Fruit fly (Drosophila melanogaster) Kc167 (cell line): ENCODE data around the gene fray.

Experiments
- Myc ChIP-seq: fragments of >200 bp; optimal IDR thresholded peaks from 2 replicates; lab custom pipeline; 2017; ENCODE audit warnings: missing external identifiers
- Sin3A ChIP-seq: fragments of >200 bp; optimal IDR thresholded peaks from 2 replicates; lab custom pipeline; 2018; ENCODE audit warnings: missing external identifiers
- h ChIP-seq: fragments of >200 bp; optimal IDR thresholded peaks from 3 replicates; lab custom pipeline; 2018; ENCODE audit warnings: missing external identifiers
- insv ChIP-seq: fragments of >200 bp; optimal IDR thresholded peaks from 3 replicates; lab custom pipeline; 2018; ENCODE audit warnings: missing external identifiers
- psq ChIP-seq: fragments of >200 bp; optimal IDR thresholded peaks from 2 replicates; lab custom pipeline; 2017; ENCODE audit warnings: missing external identifiers
- ttk ChIP-seq: sonication (Bioruptor generic); optimal IDR thresholded peaks from 2 replicates; lab custom pipeline; 2017; ENCODE audit warnings: missing external identifiers

The fray gene

DNA sequence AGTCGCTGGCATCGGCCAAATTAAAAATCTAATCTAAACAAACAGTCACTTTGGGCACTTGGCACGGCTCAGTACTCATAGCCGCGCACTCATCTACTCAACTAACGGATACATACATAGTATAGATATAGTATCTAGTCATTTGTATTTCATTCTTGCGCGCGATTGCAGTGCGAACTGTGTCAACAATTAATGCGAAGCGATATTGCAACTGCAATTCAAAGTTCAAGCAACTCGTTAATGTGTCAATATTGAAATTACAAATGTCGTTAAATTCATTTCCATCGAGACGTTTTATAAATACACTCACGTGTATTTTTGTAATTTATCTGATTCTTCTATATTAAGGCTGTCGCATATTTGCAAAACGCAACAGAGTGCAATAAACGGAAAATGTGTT is 9.3 kb downstream of the fray start:
- TF ChIP-seq Sin3A = no peak
- no peak for TF ChIP-seq psq (lab: Kevin White, UChicago)
- TF ChIP-seq ttk = no peak
- no peak for TF ChIP-seq Myc (lab: Kevin White, UChicago)
- no peak for TF ChIP-seq h (lab: Kevin White, UChicago)
- TF ChIP-seq insv = no peak

DNA sequence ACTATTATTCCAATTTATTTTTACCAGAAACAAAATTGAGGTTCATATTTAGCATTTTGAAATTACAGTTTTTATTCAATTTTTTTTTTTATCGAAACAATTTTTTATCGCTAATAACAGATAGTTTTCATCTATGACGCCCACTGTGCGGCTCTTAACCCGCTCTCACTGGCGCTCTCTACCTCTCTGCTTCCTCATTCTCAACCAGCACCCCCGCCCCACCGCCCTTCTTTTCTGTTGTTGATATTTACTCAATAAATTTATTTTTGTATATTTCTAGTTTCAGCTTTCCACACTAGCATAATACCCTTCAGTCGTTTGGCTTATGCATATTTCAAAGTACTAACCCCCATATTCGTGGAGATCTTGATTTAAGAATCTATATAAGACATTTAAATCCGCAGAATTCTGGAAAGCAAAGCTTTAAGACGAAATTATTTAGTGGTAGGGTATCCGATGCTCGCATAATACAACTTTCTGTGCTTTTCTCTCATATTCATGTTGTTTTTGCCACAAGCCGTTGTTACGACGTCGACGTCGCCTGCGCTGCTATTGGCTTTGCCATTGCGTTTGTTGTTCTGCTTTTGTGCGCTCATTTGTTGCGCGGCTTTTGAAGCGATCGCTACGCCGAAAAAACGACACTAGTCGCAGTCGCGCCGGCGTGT is 11.1 kb downstream of the fray start:
- TF ChIP-seq psq (lab: Kevin White, UChicago) = no peak
- TF ChIP-seq insv = no peak
- no peak for TF ChIP-seq Myc (lab: Kevin White, UChicago)
- no peak for TF ChIP-seq Sin3A
- TF ChIP-seq ttk = no peak
- no peak for TF ChIP-seq h (lab: Kevin White, UChicago)

DNA sequence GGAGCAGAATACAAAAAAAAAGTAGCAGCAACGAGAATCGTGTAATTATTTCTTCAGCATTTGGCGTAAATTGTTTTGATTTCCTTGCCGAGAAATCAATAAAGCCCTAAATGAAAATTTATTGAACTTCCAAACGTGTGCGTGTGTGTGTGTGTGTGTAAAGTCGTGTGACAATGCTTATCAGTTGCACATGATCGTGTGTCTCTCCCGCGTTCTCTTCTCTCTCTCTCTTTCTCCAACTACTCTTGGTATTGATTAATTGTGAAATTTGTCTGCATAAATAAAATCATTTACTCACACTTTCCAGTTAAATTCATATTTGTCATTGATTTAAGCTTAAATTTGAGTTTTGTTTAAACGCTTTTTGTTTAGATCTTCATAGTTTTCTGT is 11.7 kb downstream of the fray start:
- TF ChIP-seq insv (no peak), h (lab: Kevin White, UChicago) (no peak), Sin3A (no peak), Myc (lab: Kevin White, UChicago) (no peak), psq (lab: Kevin White, UChicago) (no peak), ttk (no peak)

DNA sequence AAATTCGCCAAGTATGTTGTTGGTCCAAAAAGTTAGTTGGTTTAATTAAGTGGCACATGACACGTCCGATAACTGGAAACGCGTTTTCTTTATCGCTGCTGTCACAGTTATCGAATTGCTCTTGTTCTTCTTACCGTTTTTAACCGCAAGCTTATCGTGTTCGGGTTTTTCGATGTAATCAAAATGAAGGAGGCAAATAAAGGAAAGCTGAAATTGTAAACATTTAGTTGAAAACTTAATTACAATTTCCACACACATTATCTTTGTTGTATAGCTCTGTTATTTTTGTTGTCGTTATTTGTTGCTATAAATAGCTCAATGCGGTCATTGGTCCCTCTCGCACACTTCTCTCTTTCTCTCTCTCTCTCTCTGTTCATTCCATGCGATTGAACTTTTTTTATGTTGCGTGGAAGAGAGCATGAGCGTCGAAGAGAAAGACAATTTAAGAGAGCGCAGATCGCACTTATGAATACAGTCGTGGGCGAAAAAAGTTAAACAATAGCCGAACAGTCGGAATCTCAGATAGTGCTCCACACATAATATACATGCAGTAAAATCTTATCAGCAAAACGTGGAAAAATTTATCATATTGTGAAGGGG is 12.5 kb downstream of the fray start:
- TF ChIP-seq psq (lab: Kevin White, UChicago) (no peak), Myc (lab: Kevin White, UChicago) (no peak), Sin3A (no peak), insv (no peak), ttk (no peak), h (lab: Kevin White, UChicago) (no peak)

DNA sequence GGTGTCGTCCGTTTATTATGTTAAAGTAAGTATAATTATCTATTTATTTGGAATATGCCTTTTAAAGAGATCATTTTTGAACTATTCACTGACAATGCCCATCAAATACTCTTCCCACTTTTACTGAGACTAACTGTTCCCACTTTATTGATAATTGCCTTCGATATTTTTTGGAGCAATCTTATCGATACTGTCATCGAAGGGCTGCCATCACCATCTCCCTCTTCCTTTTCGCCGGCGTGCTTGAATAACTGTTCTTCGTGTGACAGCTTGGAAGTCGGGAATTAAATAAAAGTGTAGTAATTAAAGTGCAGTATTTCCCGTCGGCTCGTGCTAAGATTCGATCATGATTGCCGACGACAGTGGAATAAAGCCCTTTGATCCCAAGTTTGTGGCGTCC is 17.9 kb downstream of the fray start, which contains the start of gene qin:
qin (plus strand) TSS at position 274 of the 400 bp plus-strand sequence.
- TF ChIP-seq insv (no peak), h (lab: Kevin White, UChicago) (no peak), psq (lab: Kevin White, UChicago) (no peak)

DNA sequence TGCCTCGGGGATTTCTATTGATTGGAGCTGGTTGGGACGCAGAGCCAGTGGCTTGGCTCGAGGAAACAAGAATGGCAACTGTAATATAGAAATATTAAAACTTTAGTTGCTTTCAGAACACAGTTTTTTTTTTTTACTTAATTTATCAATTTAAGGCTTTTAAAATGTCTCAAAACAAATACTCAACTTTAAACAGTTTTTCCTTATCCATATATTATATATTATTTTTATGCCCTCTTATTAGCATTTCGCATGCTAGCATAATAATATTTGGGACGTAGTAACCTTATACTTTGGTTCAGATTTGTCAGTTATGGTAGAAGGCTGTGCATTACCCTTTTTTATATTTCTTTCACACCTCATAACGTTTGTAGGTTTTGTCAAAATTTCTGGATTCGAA is 25.5 kb downstream of the fray start, which contains the start of gene Tssk:
Tssk (plus strand) TSS at position 301 of the 400 bp plus-strand sequence.
- no peak for TF ChIP-seq Myc (lab: Kevin White, UChicago)
- TF ChIP-seq h (lab: Kevin White, UChicago) = no peak
- no peak for TF ChIP-seq insv
- TF ChIP-seq psq (lab: Kevin White, UChicago) = no peak
- no peak for TF ChIP-seq Sin3A
- TF ChIP-seq ttk = no peak

DNA sequence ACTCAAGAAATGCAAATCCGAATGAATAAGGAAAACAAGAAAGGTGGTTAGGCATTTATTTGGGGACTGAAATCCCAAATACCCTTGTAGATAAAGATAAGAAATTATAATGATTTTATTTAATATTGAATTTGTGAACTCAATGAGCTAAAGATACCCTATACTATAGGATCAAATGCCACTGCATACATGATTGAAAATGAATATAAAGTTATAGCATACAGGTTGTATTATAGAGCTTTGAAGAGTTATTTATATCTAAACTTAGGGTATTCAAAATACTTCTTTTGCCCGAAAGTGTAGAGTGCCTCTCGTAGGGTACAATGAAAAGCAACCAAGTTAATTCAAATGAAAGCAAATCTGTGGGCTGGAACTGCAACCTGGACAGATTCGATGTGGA is 43.1 kb downstream of the fray start:
- TF ChIP-seq h (lab: Kevin White, UChicago) (no peak), Myc (lab: Kevin White, UChicago) (no peak), psq (lab: Kevin White, UChicago) (no peak), Sin3A (no peak), ttk (no peak), insv (no peak)

DNA sequence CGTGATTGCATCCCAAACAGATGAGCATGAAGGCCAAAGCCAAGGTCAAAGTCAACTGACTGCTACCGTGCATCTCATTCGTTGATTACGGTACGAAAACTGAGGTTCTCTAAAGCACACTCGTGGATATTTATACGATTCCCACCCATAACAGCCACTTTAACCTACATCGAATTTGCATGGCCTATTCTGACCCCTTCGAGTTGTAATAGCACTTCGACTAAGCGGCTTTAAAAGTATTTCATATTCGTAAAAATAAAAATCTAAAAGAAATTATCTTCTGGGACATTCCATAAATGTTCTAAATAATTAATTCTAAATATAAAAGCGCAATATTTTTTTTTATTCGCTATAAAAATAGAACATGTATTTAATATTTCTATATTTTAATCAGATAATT is 44.5 kb downstream of the fray start, which contains the start of gene CG7695:
CG7695 (minus strand) TSS at position 101 of the 400 bp plus-strand sequence.
- no peak for TF ChIP-seq h (lab: Kevin White, UChicago)
- no peak for TF ChIP-seq Myc (lab: Kevin White, UChicago)

DNA sequence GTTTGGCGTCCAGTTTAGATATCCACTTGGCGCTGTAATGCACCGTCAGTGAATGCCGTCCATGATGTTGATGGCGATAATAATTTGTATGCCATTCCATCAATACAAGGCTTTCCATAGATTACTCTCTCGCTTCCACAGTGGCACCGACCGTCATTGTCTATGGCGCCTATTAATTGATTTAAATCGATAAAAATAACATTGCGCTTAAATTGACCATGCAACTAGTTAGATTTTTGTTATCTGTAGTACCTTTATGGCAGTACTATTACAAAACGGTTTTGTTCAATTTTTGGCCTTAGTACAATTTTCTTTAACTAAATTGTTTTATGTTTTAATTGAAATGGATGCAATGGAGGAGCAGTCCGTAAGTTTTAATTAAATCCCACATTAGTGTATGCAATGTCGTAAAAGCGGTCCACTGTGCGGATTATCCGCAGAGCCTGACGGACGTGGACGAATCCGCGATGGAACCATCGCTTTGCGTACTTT is 46.6 kb downstream of the fray start:
- TF ChIP-seq ttk (no peak), psq (lab: Kevin White, UChicago) (no peak), h (lab: Kevin White, UChicago) (no peak), insv (no peak), Myc (lab: Kevin White, UChicago) (no peak), Sin3A (no peak)

DNA sequence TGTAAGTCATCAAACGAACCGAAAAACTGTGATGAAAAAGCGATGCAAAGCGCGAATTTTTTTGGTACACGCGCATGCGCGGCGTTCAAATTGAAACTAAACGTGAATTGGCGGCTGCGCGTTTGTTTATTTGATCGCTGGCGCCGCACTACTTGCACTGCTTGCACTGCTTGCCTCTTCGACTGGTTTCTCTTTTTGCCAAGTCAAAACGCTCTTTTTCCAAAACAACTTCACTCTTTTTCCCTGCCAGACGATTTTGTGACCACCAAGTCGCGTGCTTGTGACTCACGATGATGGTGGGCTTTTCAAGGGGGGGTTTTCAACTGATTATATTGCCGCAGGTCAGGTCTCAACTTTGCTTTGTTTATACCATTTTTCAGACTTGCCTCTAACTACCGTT is 48.3 kb downstream of the fray start, which contains the start of gene CG14304:
CG14304 (minus strand) TSS at position 98 of the 400 bp plus-strand sequence.
- TF ChIP-seq psq (lab: Kevin White, UChicago) = no peak
- TF ChIP-seq ttk = no peak
- TF ChIP-seq Sin3A = no peak
- no peak for TF ChIP-seq Myc (lab: Kevin White, UChicago)
- no peak for TF ChIP-seq h (lab: Kevin White, UChicago)
- no peak for TF ChIP-seq insv

DNA sequence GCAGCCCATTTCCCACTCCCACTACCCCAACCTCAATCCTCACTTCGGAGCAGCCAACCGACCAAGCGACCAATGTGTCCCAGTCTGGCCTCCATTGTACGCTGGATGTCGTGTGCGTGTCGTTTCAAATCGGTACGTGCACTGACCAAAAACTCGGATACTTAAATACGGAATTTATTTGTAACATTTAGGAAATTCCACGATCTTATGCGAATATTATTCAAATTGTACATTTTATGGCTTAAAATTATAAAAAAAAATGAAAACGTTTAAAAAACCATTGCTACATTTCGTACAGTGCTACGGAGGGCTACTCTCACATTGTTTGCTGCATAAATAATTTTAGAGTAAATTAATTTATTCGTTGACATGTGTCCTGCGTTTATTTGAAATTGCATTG is 51.6 kb downstream of the fray start:
- TF ChIP-seq insv (no peak), h (lab: Kevin White, UChicago) (no peak), ttk (no peak), Sin3A (no peak), Myc (lab: Kevin White, UChicago) (no peak), psq (lab: Kevin White, UChicago) (no peak)

DNA sequence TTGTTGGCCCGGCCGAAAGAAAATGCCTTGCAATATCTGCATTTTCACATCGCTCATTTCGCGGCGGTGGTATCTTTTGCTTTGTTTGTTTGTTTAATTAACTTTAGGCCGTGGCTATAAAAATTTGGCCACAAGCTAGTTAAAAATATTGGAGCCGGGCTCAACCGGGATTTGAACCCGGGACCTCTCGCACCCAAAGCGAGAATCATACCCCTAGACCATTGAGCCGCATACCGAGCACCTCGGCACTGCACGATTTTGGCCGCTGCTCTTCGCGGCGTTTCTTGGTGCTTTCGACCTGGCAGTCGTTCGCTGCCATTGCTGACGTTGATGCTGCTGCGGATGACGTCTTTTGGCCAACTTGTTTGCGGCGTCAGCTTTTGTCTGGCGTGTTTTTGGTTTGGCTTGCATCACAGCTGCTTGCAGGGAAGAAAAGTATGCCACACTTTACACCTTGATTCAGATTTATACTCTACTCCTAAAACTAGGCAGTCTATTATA is 55.5 kb downstream of the fray start:
- no peak for TF ChIP-seq Sin3A
- TF ChIP-seq psq (lab: Kevin White, UChicago) = no peak
- TF ChIP-seq insv = no peak
- no peak for TF ChIP-seq h (lab: Kevin White, UChicago)
- no peak for TF ChIP-seq ttk
- no peak for TF ChIP-seq Myc (lab: Kevin White, UChicago)

DNA sequence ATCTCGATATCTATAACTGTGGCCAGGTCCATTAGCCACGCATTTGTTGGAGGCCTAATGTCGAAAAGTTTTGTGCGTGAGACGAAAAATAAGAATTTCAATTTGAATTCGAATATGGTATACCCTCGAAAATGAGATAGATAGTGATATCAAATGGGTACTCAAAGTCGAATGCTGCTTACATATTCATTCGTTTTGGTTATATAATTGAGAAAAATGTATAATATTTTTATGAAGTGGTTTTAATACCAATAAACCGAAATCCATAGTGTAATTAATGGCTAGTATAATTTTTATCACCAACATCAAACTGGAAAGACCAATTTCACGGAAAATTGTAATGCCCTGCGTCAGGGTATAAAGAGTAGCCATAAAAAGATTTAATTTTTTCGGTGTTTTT is 60.2 kb downstream of the fray start:
- TF ChIP-seq psq (lab: Kevin White, UChicago) (no peak), insv (no peak), h (lab: Kevin White, UChicago) (no peak), Sin3A (no peak), ttk (no peak), Myc (lab: Kevin White, UChicago) (no peak)
